Fruit fly (Drosophila melanogaster): ENCODE measurements around the gene CG14355.

DNA sequence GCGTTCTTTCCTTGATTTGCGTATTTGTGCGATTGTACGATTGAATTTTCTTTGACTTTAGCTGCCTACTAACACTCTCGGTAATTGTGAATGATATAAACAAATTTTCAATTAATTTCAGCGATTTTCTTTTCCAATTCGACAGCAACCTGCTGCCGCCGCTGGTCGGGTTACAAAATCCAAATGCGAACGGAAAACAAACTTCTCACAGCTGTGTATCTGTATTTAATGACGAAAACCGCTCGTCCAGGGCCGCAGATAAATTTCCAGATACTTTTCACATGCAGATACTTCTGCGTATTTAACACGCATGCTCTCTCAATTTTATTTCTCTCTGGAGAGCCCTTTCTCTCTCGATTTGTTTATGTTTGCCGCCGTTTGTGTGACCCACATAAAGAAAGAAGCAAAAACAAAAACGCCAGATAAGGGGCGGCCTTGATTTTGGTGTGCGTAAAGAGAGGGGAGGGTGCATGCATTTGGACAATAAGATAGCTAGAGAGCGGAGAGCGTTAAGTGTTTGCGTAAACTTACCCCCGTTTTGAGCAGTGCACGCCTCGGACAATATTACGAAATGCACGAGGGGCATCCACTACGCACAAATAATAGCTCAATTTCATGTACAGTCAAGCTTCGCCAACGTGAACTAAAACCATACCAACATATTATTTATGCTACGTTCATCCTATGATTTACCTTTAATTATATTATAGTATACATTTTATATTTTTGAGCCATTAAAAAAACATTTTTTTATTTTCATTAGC, 43.4 kb downstream of the CG14355 start, which contains the start of gene CG12402:
- no peak for TF ChIP-seq psq (optimal IDR thresholded peaks at IDR 0.05)
- TF ChIP-seq Sin3A (optimal IDR thresholded peaks at IDR 0.05): no peak
- no peak for TF ChIP-seq insv (optimal IDR thresholded peaks at IDR 0.05)
- TF ChIP-seq h (optimal IDR thresholded peaks at IDR 0.05): no peak
- no peak for TF ChIP-seq Myc (optimal IDR thresholded peaks at IDR 0.05)

Data from Kc167 (cell line).